Worm (Caenorhabditis elegans) whole organism, L4 larva: ENCODE results near the gene egl-18.

Experiments used
- F37D6.2 ChIP-seq: sonication (generic microtip); optimal IDR thresholded peaks from 2 replicates; lab custom pipeline; 2016; ENCODE audit warnings: mild to moderate bottlenecking, missing genetic modification characterization, missing compliant biosample characterization
- F44E2.7 ChIP-seq: fragments of 200-800 bp; sonication (Bioruptor generic); IDR thresholded peaks from 2 replicates; pipeline ENCODE4 v2.1.2; 2022; ENCODE audit warnings: missing genetic modification characterization, missing compliant biosample characterization
- ama-1 ChIP-seq: fragments of 150-350 bp; optimal IDR thresholded peaks from 2 replicates; lab custom pipeline; 2014; ENCODE audit warnings: inconsistent platforms, mixed read lengths
- attf-4 ChIP-seq: sonication (generic microtip); optimal IDR thresholded peaks from 3 replicates; lab custom pipeline; 2017; ENCODE audit warnings: missing biosample characterization, missing genetic modification characterization
- egl-43 ChIP-seq: fragments of 200-800 bp; sonication (Bioruptor generic); IDR thresholded peaks from 2 replicates; pipeline ENCODE4 v1.3.6; 2022; ENCODE audit warnings: missing genetic modification reagents, missing genetic modification characterization, missing compliant biosample characterization
- fos-1 ChIP-seq: fragments of 150-350 bp; optimal IDR thresholded peaks from 2 replicates; lab custom pipeline; 2014; ENCODE audit warnings: missing biosample characterization, missing genetic modification characterization
- lin-38 ChIP-seq: fragments of 200-800 bp; sonication (Bioruptor generic); IDR thresholded peaks from 2 replicates; pipeline ENCODE4 v1.3.6; 2022; ENCODE audit warnings: missing genetic modification reagents, missing genetic modification characterization, missing compliant biosample characterization
- lsy-2 ChIP-seq, 2 experiments: fragments of 150-350 bp in 1 of 2; sonication (generic microtip) in 1 of 2; optimal IDR thresholded peaks; 2 replicates each; lab custom pipeline; 2014 to 2017; ENCODE audit warnings: missing biosample characterization in 2 of 2, missing genetic modification characterization in 2 of 2
- mep-1 ChIP-seq: fragments of 150-350 bp; sonication (generic microtip); optimal IDR thresholded peaks from 3 replicates; lab custom pipeline; 2014; ENCODE audit warnings: missing biosample characterization, missing genetic modification characterization
- nhr-11 ChIP-seq: fragments of 150-350 bp; optimal IDR thresholded peaks from 2 replicates; lab custom pipeline; 2014; ENCODE audit warnings: missing biosample characterization, missing genetic modification characterization
- nhr-237 ChIP-seq: sonication (generic microtip); optimal IDR thresholded peaks from 2 replicates; lab custom pipeline; 2017; ENCODE audit warnings: missing biosample characterization, missing genetic modification characterization
- nhr-76 ChIP-seq: fragments of 150-350 bp; optimal IDR thresholded peaks from 2 replicates; lab custom pipeline; 2014; ENCODE audit warnings: missing biosample characterization, missing genetic modification characterization

DNA sequence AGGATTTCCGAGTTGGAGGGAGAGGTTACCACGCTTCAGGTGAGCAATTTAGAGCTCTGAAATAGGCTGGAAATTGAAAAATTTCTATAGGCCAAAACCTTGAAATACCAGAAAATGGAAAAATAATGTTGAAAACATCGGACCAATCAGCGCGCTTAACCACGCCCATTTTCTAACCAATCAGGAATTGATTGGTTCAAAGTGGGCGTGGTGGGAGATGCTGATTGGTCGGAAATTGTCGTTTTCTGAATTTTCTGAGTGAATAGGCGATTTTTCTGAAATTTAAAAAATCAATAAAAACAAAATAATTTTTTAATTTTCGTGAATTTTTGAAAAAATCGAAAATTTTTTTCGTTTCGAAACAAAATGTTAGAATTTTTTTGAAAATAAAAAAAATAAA is 41.2 kb upstream of the egl-18 start:
- TF ChIP-seq F37D6.2 (no peak), attf-4 (tag; lab: Kevin White, UChicago) (no peak), ama-1 (no peak), F44E2.7 (GFP tag; lab: Robert Waterston, UW) (no peak), fos-1 (tag; lab: Kevin White, UChicago) (no peak), nhr-11 (no peak), mep-1 (tag; lab: Kevin White, UChicago) (no peak), nhr-76 (no peak), egl-43 (GFP tag; lab: Robert Waterston, UW) (no peak), lsy-2 (tag; optimal IDR thresholded peaks at IDR 0.05; lab: Kevin White, UChicago) (no peak), nhr-237 (tag; lab: Kevin White, UChicago) (no peak), lin-38 (no peak)
